Worm (Caenorhabditis elegans) whole organism, L2 larva: ENCODE data around the gene srbc-45.

Source experiments
- C34F6.9 ChIP-seq: fragments of 150-350 bp; optimal IDR thresholded peaks from 2 replicates; lab custom pipeline; 2014; ENCODE audit warnings: missing biosample characterization, missing genetic modification characterization
- F13H6.1 ChIP-seq: sonication (generic microtip); optimal IDR thresholded peaks from 2 replicates; lab custom pipeline; 2016; ENCODE audit warnings: missing genetic modification characterization, missing compliant biosample characterization
- R02D3.7 ChIP-seq: fragments of 150-350 bp; optimal IDR thresholded peaks from 2 replicates; lab custom pipeline; 2014; ENCODE audit warnings: missing biosample characterization, missing genetic modification characterization
- Y55F3AM.14 ChIP-seq: fragments of 200-800 bp; sonication (Bioruptor generic); optimal IDR thresholded peaks from 2 replicates; lab custom pipeline; 2018; ENCODE audit warnings: mild to moderate bottlenecking, missing genetic modification characterization, missing compliant biosample characterization
- ZK546.5 ChIP-seq: sonication (generic microtip); optimal IDR thresholded peaks from 2 replicates; lab custom pipeline; 2017; ENCODE audit warnings: missing biosample characterization, missing genetic modification characterization
- alr-1 ChIP-seq: fragments of 150-350 bp; optimal IDR thresholded peaks from 2 replicates; lab custom pipeline; 2014; ENCODE audit warnings: missing biosample characterization, missing genetic modification characterization
- aly-2 ChIP-seq: fragments of 150-350 bp; optimal IDR thresholded peaks from 2 replicates; lab custom pipeline; 2014; ENCODE audit warnings: missing biosample characterization, missing genetic modification characterization
- ama-1 ChIP-seq: fragments of 150-350 bp; optimal IDR thresholded peaks from 2 replicates; lab custom pipeline; 2018; ENCODE audit warnings: inconsistent platforms
- blmp-1 ChIP-seq: sonication (generic microtip); optimal IDR thresholded peaks from 2 replicates; lab custom pipeline; 2017; ENCODE audit warnings: missing genetic modification characterization, mild to moderate bottlenecking, missing compliant biosample characterization, antibody characterized with exemption, moderate library complexity; ENCODE audit not compliant: insufficient read depth
- ceh-82 ChIP-seq: fragments of 150-350 bp; optimal IDR thresholded peaks from 2 replicates; lab custom pipeline; 2014; ENCODE audit warnings: missing biosample characterization, missing genetic modification characterization
- crh-2 ChIP-seq: sonication (generic microtip); optimal IDR thresholded peaks from 2 replicates; lab custom pipeline; 2017; ENCODE audit warnings: missing biosample characterization, missing genetic modification characterization
- egl-27 ChIP-seq: sonication (generic microtip); optimal IDR thresholded peaks from 3 replicates; lab custom pipeline; 2017; ENCODE audit warnings: missing biosample characterization, missing genetic modification reagents, missing genetic modification characterization
- elt-1 ChIP-seq: fragments of 150-350 bp; optimal IDR thresholded peaks from 2 replicates; lab custom pipeline; 2014; ENCODE audit warnings: missing biosample characterization, missing genetic modification characterization
- gmeb-1 ChIP-seq: fragments of 150-350 bp; optimal IDR thresholded peaks from 2 replicates; lab custom pipeline; 2014; ENCODE audit warnings: missing biosample characterization, missing genetic modification characterization
- lin-11 ChIP-seq: fragments of 150-350 bp; sonication (generic microtip); optimal IDR thresholded peaks from 2 replicates; lab custom pipeline; 2014; ENCODE audit warnings: missing biosample characterization, missing genetic modification characterization, inconsistent platforms, mixed read lengths
- lin-13 ChIP-seq: fragments of 150-350 bp; optimal IDR thresholded peaks from 2 replicates; lab custom pipeline; 2014; ENCODE audit warnings: missing biosample characterization, missing genetic modification reagents, missing genetic modification characterization
- lin-39 ChIP-seq: fragments of 150-350 bp; optimal IDR thresholded peaks from 2 replicates; lab custom pipeline; 2014; ENCODE audit warnings: missing biosample characterization, missing genetic modification reagents, missing genetic modification characterization
- lsy-2 ChIP-seq, 2 experiments: fragments of 150-350 bp in 1 of 2; sonication (generic microtip) in 1 of 2; optimal IDR thresholded peaks; 2 replicates each; lab custom pipeline; 2014 to 2017; ENCODE audit warnings: missing biosample characterization in 2 of 2, missing genetic modification characterization in 2 of 2
- mab-5 ChIP-seq: fragments of 150-350 bp; optimal IDR thresholded peaks from 2 replicates; lab custom pipeline; 2014; ENCODE audit warnings: missing biosample characterization, missing genetic modification characterization
- mbf-1 ChIP-seq: sonication (generic microtip); optimal IDR thresholded peaks from 2 replicates; lab custom pipeline; 2017; ENCODE audit warnings: missing biosample characterization, missing genetic modification characterization
- mdl-1 ChIP-seq, 2 experiments: fragments of 150-350 bp in 1 of 2; sonication (generic microtip) in 1 of 2; optimal IDR thresholded peaks; 2 replicates each; lab custom pipeline; 2017; ENCODE audit warnings: missing biosample characterization in 2 of 2, missing genetic modification characterization in 2 of 2
- nhr-12 ChIP-seq: fragments of 150-350 bp; optimal IDR thresholded peaks from 2 replicates; lab custom pipeline; 2014; ENCODE audit warnings: missing biosample characterization, missing genetic modification characterization
- nhr-129 ChIP-seq: fragments of 150-350 bp; optimal IDR thresholded peaks from 2 replicates; lab custom pipeline; 2014; ENCODE audit warnings: missing biosample characterization, missing genetic modification characterization
- nhr-21 ChIP-seq: fragments of 150-350 bp; optimal IDR thresholded peaks from 2 replicates; lab custom pipeline; 2014; ENCODE audit warnings: missing biosample characterization, missing genetic modification characterization
- nhr-237 ChIP-seq: fragments of 150-350 bp; optimal IDR thresholded peaks from 2 replicates; lab custom pipeline; 2014; ENCODE audit warnings: missing biosample characterization, missing genetic modification characterization
- nhr-77 ChIP-seq: fragments of 150-350 bp; optimal IDR thresholded peaks from 2 replicates; lab custom pipeline; 2014; ENCODE audit warnings: missing biosample characterization, missing genetic modification characterization
- peb-1 ChIP-seq: fragments of 150-350 bp; optimal IDR thresholded peaks from 2 replicates; lab custom pipeline; 2014; ENCODE audit warnings: missing biosample characterization, missing genetic modification characterization
- sem-4 ChIP-seq: fragments of 150-350 bp; optimal IDR thresholded peaks from 2 replicates; lab custom pipeline; 2014; ENCODE audit warnings: missing biosample characterization, missing genetic modification reagents, missing genetic modification characterization
- skn-1 ChIP-seq: sonication (generic microtip); optimal IDR thresholded peaks from 2 replicates; lab custom pipeline; 2017; ENCODE audit warnings: missing biosample characterization, missing genetic modification characterization
- sma-3 ChIP-seq: sonication (generic microtip); optimal IDR thresholded peaks from 2 replicates; lab custom pipeline; 2016; ENCODE audit warnings: missing genetic modification reagents, missing genetic modification characterization, missing compliant biosample characterization
- sma-9 ChIP-seq, 2 experiments: fragments of 150-350 bp in 1 of 2; sonication (generic microtip) in 1 of 2; optimal IDR thresholded peaks; 2 replicates each; lab custom pipeline; 2014 to 2016; ENCODE audit warnings: missing genetic modification characterization in 2 of 2, mild to moderate bottlenecking in 1 of 2, missing biosample characterization in 1 of 2, missing compliant biosample characterization in 1 of 2, missing genetic modification reagents in 1 of 2, moderate library complexity in 1 of 2
- snpc-4 ChIP-seq: fragments of 150-350 bp; optimal IDR thresholded peaks from 2 replicates; lab custom pipeline; 2014; ENCODE audit warnings: missing biosample characterization, missing genetic modification characterization
- unc-39 ChIP-seq: fragments of 150-350 bp; optimal IDR thresholded peaks from 2 replicates; lab custom pipeline; 2014; ENCODE audit warnings: missing biosample characterization, missing genetic modification characterization
- unc-55 ChIP-seq: fragments of 150-350 bp; sonication (generic microtip); optimal IDR thresholded peaks from 3 replicates; lab custom pipeline; 2014; ENCODE audit warnings: missing biosample characterization, missing genetic modification reagents, missing genetic modification characterization
- zag-1 ChIP-seq: fragments of 150-350 bp; optimal IDR thresholded peaks from 2 replicates; lab custom pipeline; 2014; ENCODE audit warnings: missing biosample characterization, missing genetic modification characterization
- ztf-1 ChIP-seq: fragments of 200-800 bp; sonication (Bioruptor generic); conservative IDR thresholded peaks from 2 replicates; pipeline ENCODE4 v1.3.6; 2022; ENCODE audit warnings: missing genetic modification characterization, missing compliant biosample characterization
- ztf-11 ChIP-seq: sonication (generic microtip); optimal IDR thresholded peaks from 2 replicates; lab custom pipeline; 2017; ENCODE audit warnings: missing biosample characterization, missing genetic modification characterization
- ztf-4 ChIP-seq: fragments of 150-350 bp; optimal IDR thresholded peaks from 2 replicates; lab custom pipeline; 2014; ENCODE audit warnings: missing biosample characterization, missing genetic modification characterization

The srbc-45 gene

ce11 chrV:12809876-12810275, 6.5 kb downstream of the srbc-45 start, which contains the start of gene ZC443.1:
TSS of gene ZC443.1 (minus strand) at chrV:12810080.
- TF ChIP-seq sma-3 (no peak), aly-2 (tag; lab: Kevin White, UChicago) (no peak), nhr-237 (tag; lab: Kevin White, UChicago) (no peak), nhr-77 (tag; lab: Kevin White, UChicago) (no peak), alr-1 (tag; lab: Kevin White, UChicago) (no peak), mbf-1 (no peak), lsy-2 (tag; optimal IDR thresholded peaks at IDR 0.05; lab: Kevin White, UChicago) (no peak)
- TF ChIP-seq, all 48 proteins: peak for 0

- TF ChIP-seq sma-3 (no peak), unc-55 (GFP tag; lab: Kevin White, UChicago) (peak; percentile 64)
- TF ChIP-seq, all 48 proteins: peak for 1
These were observed 7.8 kb downstream of the srbc-45 start, which contains the start of gene ZC443.2 for ce11 chrV:12811126-12811525. TSS of gene ZC443.2 (minus strand) at chrV:12811192.

- TF ChIP-seq ama-1 (peak; percentile 15), nhr-21 (tag; lab: Kevin White, UChicago) (no peak), lsy-2 (tag; optimal IDR thresholded peaks at IDR 0.05; lab: Kevin White, UChicago) (peak in 1 of 2 experiments; percentile 5)
- TF ChIP-seq, all 48 proteins: peak for 2
These were observed 8.4 kb downstream of the srbc-45 start for ce11 chrV:12811810-12812209.

ce11 chrV:12814022-12814421, 10.6 kb downstream of the srbc-45 start, which contains the start of gene ZC443.3:
TSS of gene ZC443.3 (minus strand) at chrV:12814122.
- no peak for TF ChIP-seq ama-1
- no peak for TF ChIP-seq alr-1 (tag; lab: Kevin White, UChicago)
- TF ChIP-seq ztf-11 (tag; lab: Kevin White, UChicago) = no peak
- no peak for TF ChIP-seq sma-3
- TF ChIP-seq unc-55 (GFP tag; lab: Kevin White, UChicago) = no peak
- TF ChIP-seq lin-13 = no peak
- TF ChIP-seq nhr-237 (tag; lab: Kevin White, UChicago) = no peak

- TF ChIP-seq zag-1 (peak; percentile 40), C34F6.9 (tag; lab: Kevin White, UChicago) (peak; percentile 88), alr-1 (tag; lab: Kevin White, UChicago) (no peak), ZK546.5 (tag; lab: Kevin White, UChicago) (no peak), nhr-129 (tag; lab: Kevin White, UChicago) (peak; percentile 84), ceh-82 (tag; lab: Kevin White, UChicago) (no peak), egl-27 (tag; lab: Kevin White, UChicago) (peak; percentile 64), ztf-11 (tag; lab: Kevin White, UChicago) (no peak), nhr-21 (tag; lab: Kevin White, UChicago) (no peak), unc-55 (GFP tag; lab: Kevin White, UChicago) (peak; percentile 42), sma-9 (GFP tag; optimal IDR thresholded peaks at IDR 0.05; lab: Kevin White, UChicago) (peak; percentile 87), sma-9 (tag; optimal IDR thresholded peaks at IDR 0.05; lab: Kevin White, UChicago) (no peak), mdl-1 (tag; optimal IDR thresholded peaks at IDR 0.05; lab: Kevin White, UChicago) (peak; percentile 14 to 65), blmp-1 (tag; lab: Kevin White, UChicago) (no peak), F13H6.1 (tag; lab: Kevin White, UChicago) (peak; percentile 91), ztf-1 (GFP tag; lab: Robert Waterston, UW) (no peak), lin-39 (peak; percentile 32), skn-1 (tag; lab: Kevin White, UChicago) (no peak), snpc-4 (tag; lab: Kevin White, UChicago) (peak; percentile 55), nhr-12 (tag; lab: Kevin White, UChicago) (no peak), sem-4 (peak; percentile 60), elt-1 (tag; lab: Kevin White, UChicago) (no peak), lin-11 (peak; percentile 77), R02D3.7 (tag; lab: Kevin White, UChicago) (no peak), lsy-2 (tag; optimal IDR thresholded peaks at IDR 0.05; lab: Kevin White, UChicago) (peak in 1 of 2 experiments; percentile 79), unc-39 (tag; lab: Kevin White, UChicago) (peak; percentile 4), crh-2 (tag; lab: Kevin White, UChicago) (peak; percentile 7), mbf-1 (no peak), Y55F3AM.14 (GFP tag; lab: Kevin White, UChicago) (peak; percentile 69), gmeb-1 (tag; lab: Kevin White, UChicago) (peak; percentile 12), ztf-4 (tag; lab: Kevin White, UChicago) (peak; percentile 63), peb-1 (tag; lab: Kevin White, UChicago) (no peak), mab-5 (tag; lab: Kevin White, UChicago) (peak; percentile 86), lin-13 (peak; percentile 40)
These were observed 11.1 kb downstream of the srbc-45 start for ce11 chrV:12814481-12814882.
